Fruit fly (Drosophila melanogaster): ENCODE results near the gene CASK.
A peak's percentile ranks its signal among the peaks of the same experiment; 100 is the strongest.

Gene CASK

dm6 chr3R:21834234-21835070 lies 12.0 kb upstream of the CASK start (continued):
- TF ChIP-seq ac (GFP tag; optimal IDR thresholded peaks at IDR 0.05) (no peak), E2f2 (GFP tag; IDR thresholded peaks at IDR 0.05) (no peak; the same call in 1 of the 2 replicates), Ada2b (GFP tag; IDR thresholded peaks at IDR 0.05) (no peak), Dbx (GFP tag; IDR thresholded peaks at IDR 0.05) (no peak), NFAT (GFP tag; IDR thresholded peaks at IDR 0.05) (no peak), CG6854 (GFP tag; optimal IDR thresholded peaks at IDR 0.05) (no peak), HmgD (GFP tag; optimal IDR thresholded peaks at IDR 0.05) (no peak), Dek (tag; optimal IDR thresholded peaks at IDR 0.05) (no peak), crp (GFP tag; optimal IDR thresholded peaks at IDR 0.05) (no peak), nom (GFP tag; optimal IDR thresholded peaks at IDR 0.05) (no peak), Asciz (GFP tag; optimal IDR thresholded peaks at IDR 0.05) (peak; percentile 1), tap (tag; optimal IDR thresholded peaks at IDR 0.05) (no peak), esg (GFP tag; conservative IDR thresholded peaks at IDR 0.05) (no peak), CG30020 (tag; optimal IDR thresholded peaks at IDR 0.05) (no peak), ssp (GFP tag; IDR thresholded peaks at IDR 0.05) (no peak), Rx (GFP tag; IDR thresholded peaks at IDR 0.05) (0 out of 2 replicates have a peak, but pooled peaks have one; percentile 16), dati (GFP tag; IDR thresholded peaks at IDR 0.05) (no peak), CG12104 (GFP tag; optimal IDR thresholded peaks at IDR 0.05) (no peak), prd (optimal IDR thresholded peaks at IDR 0.05) (no peak), prd (GFP tag; IDR thresholded peaks at IDR 0.05) (peak; percentile 16; the same call in 1 of the 3 replicates), CG16815 (GFP tag; optimal IDR thresholded peaks at IDR 0.05) (peak; percentile 7), Fer2 (tag; optimal IDR thresholded peaks at IDR 0.05) (no peak), nerfin-1 (tag; optimal IDR thresholded peaks at IDR 0.05) (peak; percentile 38), stwl (tag; optimal IDR thresholded peaks at IDR 0.05) (no peak), ems (GFP tag; optimal IDR thresholded peaks at IDR 0.05) (no peak), Camta (GFP tag; optimal IDR thresholded peaks at IDR 0.05) (no peak), Sry-β (GFP tag; optimal IDR thresholded peaks at IDR 0.05) (no peak), CG4424 (GFP tag; optimal IDR thresholded peaks at IDR 0.05) (no peak), CG42726 (GFP tag; IDR thresholded peaks at IDR 0.05; ENCODE audit: partially characterized antibody) (no peak), CG6813 (GFP tag; optimal IDR thresholded peaks at IDR 0.05) (no peak), Xrp1 (GFP tag; IDR thresholded peaks at IDR 0.05) (peak; percentile 69), CG13894 (tag; optimal IDR thresholded peaks at IDR 0.05) (no peak), CG4820 (GFP tag; optimal IDR thresholded peaks at IDR 0.05) (no peak), Dip3 (GFP tag; optimal IDR thresholded peaks at IDR 0.05) (no peak), caup (GFP tag; optimal IDR thresholded peaks at IDR 0.05; ENCODE audit: severe bottlenecking) (no peak), Aef1 (GFP tag; IDR thresholded peaks at IDR 0.05) (no peak), CG17802 (tag; optimal IDR thresholded peaks at IDR 0.05) (no peak), CG12942 (GFP tag; optimal IDR thresholded peaks at IDR 0.05) (no peak), CG11560 (tag; IDR thresholded peaks at IDR 0.05) (no peak), exex (tag; optimal IDR thresholded peaks at IDR 0.05) (no peak), CG15073 (GFP tag; optimal IDR thresholded peaks at IDR 0.05) (no peak), CG10979 (tag; optimal IDR thresholded peaks at IDR 0.05) (peak; percentile 52), chn (GFP tag; optimal IDR thresholded peaks at IDR 0.05) (no peak), fd3F (GFP tag; optimal IDR thresholded peaks at IDR 0.05) (no peak), aop (GFP tag; IDR thresholded peaks at IDR 0.05) (no peak), ftz-f1 (GFP tag; optimal IDR thresholded peaks at IDR 0.05) (no peak), Dp (GFP tag; optimal IDR thresholded peaks at IDR 0.05) (no peak), Oaz (GFP tag; IDR thresholded peaks at IDR 0.05) (no peak), bbx (GFP tag; IDR thresholded peaks at IDR 0.05; ENCODE audit: partially characterized antibody) (no peak), CG3163 (GFP tag; optimal IDR thresholded peaks at IDR 0.05) (no peak)
